Worm (Caenorhabditis elegans): ENCODE data around the gene ZK1086.3.

- TF ChIP-seq unc-62 (GFP tag; optimal IDR thresholded peaks at IDR 0.05) (no peak), nhr-11 (tag; optimal IDR thresholded peaks at IDR 0.05) (no peak), skn-1 (tag; optimal IDR thresholded peaks at IDR 0.05) (no peak), lin-15B (tag; optimal IDR thresholded peaks at IDR 0.05) (no peak), aly-2 (tag; optimal IDR thresholded peaks at IDR 0.05) (no peak), snpc-4 (tag; optimal IDR thresholded peaks at IDR 0.05) (no peak), zag-1 (tag; optimal IDR thresholded peaks at IDR 0.05) (no peak), mml-1 (tag; optimal IDR thresholded peaks at IDR 0.05) (no peak), fos-1 (tag; optimal IDR thresholded peaks at IDR 0.05) (no peak)
Measured at ce11 chrX:13785268-13785667, 5.4 kb upstream of the ZK1086.3 start, which contains the start of gene F55F3.4.

Data from whole organism, L3 larva.